Worm (Caenorhabditis elegans) whole organism, L2 larva: Measurements from ENCODE around the gene F53C11.9.

Experiments
- C34F6.9 ChIP-seq: fragments of 150-350 bp; optimal IDR thresholded peaks from 2 replicates; lab custom pipeline; 2014; ENCODE audit warnings: missing biosample characterization, missing genetic modification characterization
- ama-1 ChIP-seq: fragments of 150-350 bp; optimal IDR thresholded peaks from 2 replicates; lab custom pipeline; 2018; ENCODE audit warnings: inconsistent platforms
- blmp-1 ChIP-seq: sonication (generic microtip); optimal IDR thresholded peaks from 2 replicates; lab custom pipeline; 2017; ENCODE audit warnings: missing genetic modification characterization, mild to moderate bottlenecking, missing compliant biosample characterization, antibody characterized with exemption, moderate library complexity; ENCODE audit not compliant: insufficient read depth
- ceh-82 ChIP-seq: fragments of 150-350 bp; optimal IDR thresholded peaks from 2 replicates; lab custom pipeline; 2014; ENCODE audit warnings: missing biosample characterization, missing genetic modification characterization
- dmd-4 ChIP-seq: sonication (generic microtip); optimal IDR thresholded peaks from 2 replicates; lab custom pipeline; 2017; ENCODE audit warnings: missing biosample characterization, missing genetic modification characterization
- nhr-129 ChIP-seq: fragments of 150-350 bp; optimal IDR thresholded peaks from 2 replicates; lab custom pipeline; 2014; ENCODE audit warnings: missing biosample characterization, missing genetic modification characterization
- sem-4 ChIP-seq: fragments of 150-350 bp; optimal IDR thresholded peaks from 2 replicates; lab custom pipeline; 2014; ENCODE audit warnings: missing biosample characterization, missing genetic modification reagents, missing genetic modification characterization
- sma-3 ChIP-seq: sonication (generic microtip); optimal IDR thresholded peaks from 2 replicates; lab custom pipeline; 2016; ENCODE audit warnings: missing genetic modification reagents, missing genetic modification characterization, missing compliant biosample characterization

- no peak for TF ChIP-seq sem-4
- TF ChIP-seq blmp-1 (tag; lab: Kevin White, UChicago), result no peak
- no peak for TF ChIP-seq ceh-82 (tag; lab: Kevin White, UChicago)
- no peak for TF ChIP-seq nhr-129 (tag; lab: Kevin White, UChicago)
- TF ChIP-seq dmd-4 (tag; lab: Kevin White, UChicago), result no peak
- TF ChIP-seq sma-3 (GFP tag; lab: Kevin White, UChicago), result no peak
- peak; percentile 76 for TF ChIP-seq C34F6.9
- no peak for TF ChIP-seq ama-1 (lab: Kevin White, UChicago)
These were observed 20.5 kb upstream of the F53C11.9 start for ce11 chrV:13757349-13757748.
